Fruit fly (Drosophila melanogaster): ENCODE data around the gene nocte.

nocte gene

dm6 chrX:10474625-10475024 lies at the start of gene nocte:
nocte (minus strand) TSS chrX:10474675.
- no peak for TF ChIP-seq mld (GFP tag; IDR thresholded peaks at IDR 0.05; ENCODE audit: partially characterized antibody)
- 0 out of 2 replicates have a peak, but pooled peaks have one; percentile 25 for TF ChIP-seq sna (GFP tag; IDR thresholded peaks at IDR 0.05; ENCODE audit: partially characterized antibody)
- no peak for TF ChIP-seq GATAe (GFP tag; conservative IDR thresholded peaks at IDR 0.05)
- TF ChIP-seq Usf (GFP tag; optimal IDR thresholded peaks at IDR 0.05), result no peak
- TF ChIP-seq zfh2 (GFP tag; optimal IDR thresholded peaks at IDR 0.05), result peak; percentile 42
- no peak for TF ChIP-seq Doc2 (GFP tag; IDR thresholded peaks at IDR 0.05)
- TF ChIP-seq CG6765 (GFP tag; optimal IDR thresholded peaks at IDR 0.05), result no peak
- TF ChIP-seq Mes4 (GFP tag; optimal IDR thresholded peaks at IDR 0.05), result no peak
- TF ChIP-seq jumu (GFP tag; optimal IDR thresholded peaks at IDR 0.05), result no peak
- no peak for TF ChIP-seq lov (optimal IDR thresholded peaks at IDR 0.05)
- TF ChIP-seq lov (GFP tag; IDR thresholded peaks at IDR 0.05), result no peak
- no peak for TF ChIP-seq stc (GFP tag; IDR thresholded peaks at IDR 0.05)
- TF ChIP-seq inv (GFP tag; IDR thresholded peaks at IDR 0.05; ENCODE audit: partially characterized antibody), result 0 out of 2 replicates have a peak, but pooled peaks have one; percentile 10
- TF ChIP-seq Gsc (GFP tag; IDR thresholded peaks at IDR 0.05), result no peak
- TF ChIP-seq HLH54F (GFP tag; optimal IDR thresholded peaks at IDR 0.05), result no peak
- TF ChIP-seq CG3163 (GFP tag; optimal IDR thresholded peaks at IDR 0.05), result no peak
- TF ChIP-seq Rfx (GFP tag; IDR thresholded peaks at IDR 0.05), result no peak
- TF ChIP-seq CG33213 (GFP tag; optimal IDR thresholded peaks at IDR 0.05), result peak; percentile 1
- no peak for TF ChIP-seq bigmax (GFP tag; optimal IDR thresholded peaks at IDR 0.05)
- no peak for TF ChIP-seq NC2α (GFP tag; optimal IDR thresholded peaks at IDR 0.05)
- no peak for TF ChIP-seq tap (tag; optimal IDR thresholded peaks at IDR 0.05)
- TF ChIP-seq bcd (GFP tag; optimal IDR thresholded peaks at IDR 0.05), result no peak
- TF ChIP-seq h (optimal IDR thresholded peaks at IDR 0.05), result no peak
- peak; percentile 5 for TF ChIP-seq Hr3 (GFP tag; optimal IDR thresholded peaks at IDR 0.05)
- TF ChIP-seq luna (GFP tag; optimal IDR thresholded peaks at IDR 0.05), result no peak
- no peak for TF ChIP-seq Hr51 (GFP tag; optimal IDR thresholded peaks at IDR 0.05)
- no peak for TF ChIP-seq emc (GFP tag; optimal IDR thresholded peaks at IDR 0.05)
- no peak for TF ChIP-seq Nf-YA (GFP tag; IDR thresholded peaks at IDR 0.05)
- no peak for TF ChIP-seq Bdp1 (GFP tag; optimal IDR thresholded peaks at IDR 0.05)
- 0 out of 3 replicates have a peak, but pooled peaks have one; percentile 37 for TF ChIP-seq hb (GFP tag; IDR thresholded peaks at IDR 0.05; ENCODE audit: partially characterized antibody)
- TF ChIP-seq E2f2 (GFP tag; IDR thresholded peaks at IDR 0.05), result peak; percentile 31
- no peak for TF ChIP-seq wor (GFP tag; IDR thresholded peaks at IDR 0.05)
- TF ChIP-seq Stat92E (GFP tag; optimal IDR thresholded peaks at IDR 0.05), result no peak
- TF ChIP-seq psq (GFP tag; optimal IDR thresholded peaks at IDR 0.05), result no peak
- TF ChIP-seq Dfd (GFP tag; optimal IDR thresholded peaks at IDR 0.05), result no peak
- TF ChIP-seq zen (tag; optimal IDR thresholded peaks at IDR 0.05), result peak; percentile 12
- TF ChIP-seq CG9215 (GFP tag; IDR thresholded peaks at IDR 0.05), result no peak
- TF ChIP-seq hth (optimal IDR thresholded peaks at IDR 0.05), result no peak
- no peak for TF ChIP-seq CG31388 (GFP tag; optimal IDR thresholded peaks at IDR 0.05)
- TF ChIP-seq CG14965 (GFP tag; optimal IDR thresholded peaks at IDR 0.05; ENCODE audit: borderline replicate concordance), result no peak
- no peak for TF ChIP-seq CG2678 (tag; optimal IDR thresholded peaks at IDR 0.05)
- no peak for TF ChIP-seq CG4854 (GFP tag; optimal IDR thresholded peaks at IDR 0.05)
- no peak for TF ChIP-seq odd (GFP tag; optimal IDR thresholded peaks at IDR 0.05)
- TF ChIP-seq CG14710 (tag; optimal IDR thresholded peaks at IDR 0.05), result peak; percentile 30
- TF ChIP-seq eyg (GFP tag; optimal IDR thresholded peaks at IDR 0.05), result no peak
- TF ChIP-seq ash1 (GFP tag; optimal IDR thresholded peaks at IDR 0.05), result no peak
- TF ChIP-seq CG1529 (GFP tag; optimal IDR thresholded peaks at IDR 0.05), result no peak
- TF ChIP-seq Blimp-1 (GFP tag; optimal IDR thresholded peaks at IDR 0.05), result no peak
- TF ChIP-seq Pdp1 (GFP tag; optimal IDR thresholded peaks at IDR 0.05), result no peak
- no peak for TF ChIP-seq CG13123 (GFP tag; optimal IDR thresholded peaks at IDR 0.05)
- TF ChIP-seq lmd (GFP tag; IDR thresholded peaks at IDR 0.05), result no peak
- TF ChIP-seq nmo (GFP tag; optimal IDR thresholded peaks at IDR 0.05), result peak; percentile 23
